Fruit fly (Drosophila melanogaster): Measurements from ENCODE around the gene fz.

DNA sequence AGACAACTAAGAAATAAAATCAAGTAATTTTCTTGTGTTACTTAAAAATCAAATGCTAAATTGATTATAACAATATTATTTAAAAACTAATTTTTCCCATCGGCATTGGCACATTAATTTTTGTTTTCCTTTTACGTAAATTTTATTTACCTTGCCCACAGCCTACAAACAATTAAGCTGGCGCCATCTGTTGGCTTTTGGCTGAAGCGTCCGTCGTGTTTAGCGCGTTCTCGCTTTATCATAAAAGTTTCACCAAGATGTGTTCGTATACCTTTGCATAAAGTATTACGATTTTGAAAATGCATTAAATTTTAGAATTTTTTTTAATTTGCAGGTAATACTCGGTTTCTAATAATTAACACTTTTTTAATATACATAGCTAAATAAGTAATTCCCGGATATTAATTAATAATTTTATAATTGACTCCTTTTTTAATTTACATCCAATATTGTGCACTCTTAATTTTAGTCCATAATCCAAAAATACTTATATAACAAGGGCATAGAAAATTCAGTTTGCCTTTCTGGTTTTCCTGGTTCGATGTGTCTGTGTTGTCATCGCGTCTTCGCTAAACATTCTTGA, 123.0 kb downstream of the fz start:
- no peak for TF ChIP-seq Myc (optimal IDR thresholded peaks at IDR 0.05)
- no peak for TF ChIP-seq psq (optimal IDR thresholded peaks at IDR 0.05)
- no peak for TF ChIP-seq ttk (optimal IDR thresholded peaks at IDR 0.05)
- TF ChIP-seq h (optimal IDR thresholded peaks at IDR 0.05) = no peak

Measured in Kc167 (cell line).